Fruit fly (Drosophila melanogaster) whole organism, adult: ENCODE results near the gene Dhps.

Experiments used
- CG12768 ChIP-seq: fragments of 200-800 bp; sonication (Bioruptor generic); optimal IDR thresholded peaks from 2 replicates; lab custom pipeline; 2017; ENCODE audit warnings: missing biosample characterization, missing genetic modification characterization, mild to moderate bottlenecking, moderate library complexity, missing genetic modification reagents
- CG1620 ChIP-seq: fragments of 200-800 bp; sonication (Bioruptor generic); optimal IDR thresholded peaks from 2 replicates; lab custom pipeline; 2016; ENCODE audit warnings: missing biosample characterization, missing genetic modification characterization
- CG33017 ChIP-seq: fragments of 200-800 bp; sonication (Bioruptor generic); optimal IDR thresholded peaks from 2 replicates; lab custom pipeline; 2018; ENCODE audit warnings: missing biosample characterization, mild to moderate bottlenecking, missing genetic modification characterization, moderate library complexity
- Crg-1 ChIP-seq: fragments of 200-800 bp; sonication (Bioruptor generic); optimal IDR thresholded peaks from 2 replicates; lab custom pipeline; 2016; ENCODE audit warnings: missing biosample characterization, missing genetic modification characterization
- bab1 ChIP-seq: fragments of 200-800 bp; sonication (Bioruptor generic); optimal IDR thresholded peaks from 3 replicates; lab custom pipeline; 2019; ENCODE audit warnings: missing biosample characterization, mild to moderate bottlenecking, missing genetic modification characterization, moderate library complexity
- kay ChIP-seq: fragments of 200-800 bp; sonication (Bioruptor generic); peaks from one replicate; lab custom pipeline; 2016; ENCODE audit warnings: missing biosample characterization, missing genetic modification characterization, borderline replicate concordance
- toe ChIP-seq: fragments of 200-800 bp; sonication (Bioruptor generic); optimal IDR thresholded peaks from 2 replicates; lab custom pipeline; 2016; ENCODE audit warnings: missing biosample characterization, missing genetic modification characterization

DNA sequence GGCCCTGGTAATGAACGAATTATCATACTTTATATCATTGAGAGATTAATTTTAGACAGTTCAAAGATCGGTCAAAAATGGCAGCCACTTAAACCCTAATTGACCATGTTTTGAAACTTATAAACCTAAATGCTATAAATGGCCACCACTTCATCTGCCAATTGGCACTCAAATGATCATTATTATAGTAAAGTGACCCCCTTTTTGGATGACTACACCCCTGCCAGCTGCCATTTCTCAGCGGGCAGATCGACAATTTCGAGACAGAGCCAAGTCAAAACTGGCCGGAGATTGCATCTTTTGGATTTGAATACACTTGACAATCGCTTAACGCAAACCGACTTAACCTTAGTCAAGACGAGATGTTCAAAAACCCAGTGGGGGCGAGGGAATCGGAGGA lies 41.8 kb upstream of the Dhps start:
- no peak for TF ChIP-seq toe (GFP tag; lab: Kevin White, UChicago)
- no peak for TF ChIP-seq bab1 (GFP tag; lab: Kevin White, UChicago)
- no peak for TF ChIP-seq kay (GFP tag; lab: Kevin White, UChicago)
- no peak for TF ChIP-seq CG1620 (GFP tag; lab: Kevin White, UChicago)
- TF ChIP-seq CG12768 (GFP tag; lab: Kevin White, UChicago), result no peak
- TF ChIP-seq CG33017 (tag; lab: Kevin White, UChicago), result no peak
- no peak for TF ChIP-seq Crg-1 (GFP tag; lab: Kevin White, UChicago)
